Worm (Caenorhabditis elegans): ENCODE data around the gene Y43F8B.29.

The Y43F8B.29 gene

DNA sequence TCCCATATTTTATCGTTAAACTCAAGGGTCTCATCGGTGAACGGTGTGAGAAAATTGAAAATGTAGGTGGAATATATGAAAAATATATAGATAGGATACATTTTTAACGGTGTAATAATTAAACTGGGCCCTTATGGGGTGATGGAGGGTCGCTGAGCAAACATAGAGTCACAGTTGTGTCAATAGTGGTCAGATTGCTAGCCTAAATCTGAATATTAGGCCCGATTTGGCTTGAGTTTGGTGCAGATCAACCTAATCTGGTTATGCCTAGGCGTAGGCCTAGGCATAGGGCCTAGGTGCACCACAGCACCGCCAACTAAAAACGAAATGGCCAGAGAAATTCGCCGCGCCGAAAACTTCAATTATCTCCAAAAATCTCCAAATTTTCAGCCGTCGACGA is 22.1 kb downstream of the Y43F8B.29 start, which contains the start of gene phy-4:
Gene phy-4, minus strand, starts transcription at position 101 of the 400 bp plus-strand sequence.
- no peak for TF ChIP-seq ztf-29 (GFP tag; IDR thresholded peaks at IDR 0.05)
- no peak for TF ChIP-seq med-1 (GFP tag; optimal IDR thresholded peaks at IDR 0.05; ENCODE audit: insufficient read depth)
- TF ChIP-seq cog-1 (tag; optimal IDR thresholded peaks at IDR 0.05): no peak
- no peak for TF ChIP-seq klf-2 (GFP tag; conservative IDR thresholded peaks at IDR 0.05)
- no peak for TF ChIP-seq tab-1 (GFP tag; IDR thresholded peaks at IDR 0.05)
- TF ChIP-seq flt-1 (GFP tag; IDR thresholded peaks at IDR 0.05): no peak
- no peak for TF ChIP-seq ref-1 (GFP tag; conservative IDR thresholded peaks at IDR 0.05)
- TF ChIP-seq ztf-23 (GFP tag; IDR thresholded peaks at IDR 0.05): no peak
- TF ChIP-seq T22C8.4 (GFP tag; IDR thresholded peaks at IDR 0.05): no peak

DNA sequence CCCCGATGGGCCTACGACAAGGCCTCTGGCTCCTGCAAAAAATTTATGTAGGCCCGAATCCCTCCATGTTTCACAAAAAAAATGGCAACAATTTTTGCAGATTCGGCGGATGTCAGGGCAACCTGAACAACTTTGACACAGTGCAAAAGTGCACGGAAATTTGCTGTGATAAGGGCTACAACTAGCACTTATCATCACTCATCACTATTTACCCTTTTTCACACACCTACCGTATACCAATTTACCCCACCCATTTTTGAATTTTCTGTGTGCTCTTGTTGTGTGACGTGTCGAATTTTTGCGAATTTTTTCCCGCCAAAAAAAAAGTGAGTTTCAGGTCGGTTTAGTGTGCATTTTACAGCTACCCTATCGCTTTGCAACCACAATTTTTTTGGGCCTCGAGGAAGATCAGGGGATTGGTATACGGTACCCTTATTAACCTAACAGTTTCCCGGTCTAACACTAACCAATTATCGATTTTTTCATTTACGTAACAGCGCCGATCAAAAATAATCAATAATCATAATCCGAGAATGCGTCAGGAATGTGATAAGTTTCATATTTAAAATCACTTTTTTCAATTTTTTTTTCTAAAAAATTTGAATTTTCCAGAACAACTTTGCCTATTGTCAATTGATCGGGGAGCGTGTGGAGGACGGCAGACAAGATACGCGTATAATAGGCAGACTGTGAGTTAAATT is 27.2 kb downstream of the Y43F8B.29 start:
- TF ChIP-seq tab-1 (GFP tag; IDR thresholded peaks at IDR 0.05): no peak
- no peak for TF ChIP-seq ztf-29 (GFP tag; IDR thresholded peaks at IDR 0.05)
- TF ChIP-seq klf-2 (GFP tag; conservative IDR thresholded peaks at IDR 0.05): no peak
- no peak for TF ChIP-seq flt-1 (GFP tag; IDR thresholded peaks at IDR 0.05)
- TF ChIP-seq T22C8.4 (GFP tag; IDR thresholded peaks at IDR 0.05): peak; percentile 68
- no peak for TF ChIP-seq ztf-23 (GFP tag; IDR thresholded peaks at IDR 0.05)

DNA sequence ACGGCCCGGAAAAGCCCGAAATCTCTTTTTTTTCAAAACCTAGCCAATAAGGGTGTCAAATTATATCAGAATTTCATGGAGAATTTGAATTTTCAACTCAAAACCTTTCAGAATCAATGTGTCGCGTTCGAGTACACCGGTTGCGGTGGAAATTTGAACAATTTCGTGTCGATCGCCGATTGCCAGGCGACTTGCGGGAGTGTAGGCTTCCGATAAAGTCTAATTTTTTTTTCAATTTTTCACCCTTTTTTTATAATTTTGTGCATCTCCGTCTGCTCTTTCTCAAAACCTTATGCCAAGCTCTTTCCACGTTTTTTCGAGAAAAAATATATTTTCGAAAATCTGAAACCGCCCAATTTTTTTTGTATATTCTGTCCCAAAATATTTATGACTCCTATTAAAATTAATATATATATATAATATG is 28.1 kb downstream of the Y43F8B.29 start:
- no peak for TF ChIP-seq klf-2 (GFP tag; conservative IDR thresholded peaks at IDR 0.05)
- TF ChIP-seq T22C8.4 (GFP tag; IDR thresholded peaks at IDR 0.05): no peak
- no peak for TF ChIP-seq cog-1 (tag; optimal IDR thresholded peaks at IDR 0.05)
- TF ChIP-seq flt-1 (GFP tag; IDR thresholded peaks at IDR 0.05): 0 out of 2 replicates have a peak, but pooled peaks have one; percentile 20

DNA sequence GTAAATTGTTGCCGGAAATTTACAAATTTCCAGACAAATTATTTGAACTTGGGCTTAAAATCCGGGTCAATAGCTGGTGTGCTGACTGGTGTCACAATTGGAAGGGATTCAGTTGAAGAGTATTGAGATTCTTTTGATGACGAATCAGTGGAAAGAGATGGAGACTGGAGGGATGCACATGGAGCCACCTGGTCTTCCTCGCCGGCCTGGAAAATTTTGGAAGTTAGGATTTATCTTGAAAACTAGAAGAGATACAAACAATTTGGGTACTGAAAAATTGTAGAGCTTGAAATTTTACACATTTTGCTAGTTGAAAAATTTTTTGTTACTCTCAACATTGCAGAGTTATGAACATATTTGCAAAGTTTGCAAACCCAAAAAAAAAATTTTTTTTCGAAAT is 28.7 kb downstream of the Y43F8B.29 start:
- TF ChIP-seq ref-1 (GFP tag; conservative IDR thresholded peaks at IDR 0.05) (no peak), cog-1 (tag; optimal IDR thresholded peaks at IDR 0.05) (no peak), med-1 (GFP tag; optimal IDR thresholded peaks at IDR 0.05; ENCODE audit: insufficient read depth) (no peak), T22C8.4 (GFP tag; IDR thresholded peaks at IDR 0.05) (no peak), klf-2 (GFP tag; conservative IDR thresholded peaks at IDR 0.05) (no peak), ztf-23 (GFP tag; IDR thresholded peaks at IDR 0.05) (no peak), ztf-29 (GFP tag; IDR thresholded peaks at IDR 0.05) (no peak), flt-1 (GFP tag; IDR thresholded peaks at IDR 0.05) (no peak), tab-1 (GFP tag; IDR thresholded peaks at IDR 0.05) (no peak)

DNA sequence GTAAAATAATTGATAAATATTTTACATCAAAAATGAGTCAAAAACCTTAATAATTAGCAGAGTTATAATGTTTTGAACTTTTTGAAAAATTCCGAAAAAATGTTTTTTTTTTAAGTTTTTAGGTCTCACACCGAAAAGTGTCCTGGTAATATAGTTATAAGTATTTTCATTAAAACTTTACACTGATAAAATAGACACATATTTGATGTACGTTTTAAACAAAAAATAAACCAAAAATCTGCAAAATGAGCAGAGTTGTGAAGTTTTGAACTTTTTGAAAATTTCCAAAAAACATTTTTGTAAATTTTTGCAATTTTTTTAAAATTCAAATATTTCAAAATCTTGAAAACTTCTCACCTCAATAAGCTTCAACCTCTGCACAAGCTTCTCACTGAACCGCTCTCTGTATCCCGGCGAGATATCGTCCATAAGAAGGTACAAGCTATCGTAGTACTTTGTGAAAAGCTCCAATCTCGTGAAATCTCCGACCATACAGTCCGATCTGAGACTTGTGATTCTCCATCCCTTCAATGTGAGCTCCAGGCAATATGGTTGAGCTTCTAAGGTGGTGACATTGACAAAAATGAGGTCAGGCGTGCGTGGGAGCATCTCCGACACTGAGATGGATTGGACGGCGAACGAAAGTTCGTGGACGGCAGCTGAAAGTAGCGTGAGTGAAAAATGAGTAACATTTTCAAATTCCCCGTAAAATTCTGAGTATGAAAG is 29.4 kb downstream of the Y43F8B.29 start:
- TF ChIP-seq tab-1 (GFP tag; IDR thresholded peaks at IDR 0.05): no peak
- no peak for TF ChIP-seq T22C8.4 (GFP tag; IDR thresholded peaks at IDR 0.05)
- TF ChIP-seq med-1 (GFP tag; optimal IDR thresholded peaks at IDR 0.05; ENCODE audit: insufficient read depth): no peak
- no peak for TF ChIP-seq flt-1 (GFP tag; IDR thresholded peaks at IDR 0.05)
- TF ChIP-seq cog-1 (tag; optimal IDR thresholded peaks at IDR 0.05): no peak
- TF ChIP-seq ref-1 (GFP tag; conservative IDR thresholded peaks at IDR 0.05): no peak
- TF ChIP-seq klf-2 (GFP tag; conservative IDR thresholded peaks at IDR 0.05): no peak
- no peak for TF ChIP-seq ztf-29 (GFP tag; IDR thresholded peaks at IDR 0.05)
- TF ChIP-seq ztf-23 (GFP tag; IDR thresholded peaks at IDR 0.05): no peak

DNA sequence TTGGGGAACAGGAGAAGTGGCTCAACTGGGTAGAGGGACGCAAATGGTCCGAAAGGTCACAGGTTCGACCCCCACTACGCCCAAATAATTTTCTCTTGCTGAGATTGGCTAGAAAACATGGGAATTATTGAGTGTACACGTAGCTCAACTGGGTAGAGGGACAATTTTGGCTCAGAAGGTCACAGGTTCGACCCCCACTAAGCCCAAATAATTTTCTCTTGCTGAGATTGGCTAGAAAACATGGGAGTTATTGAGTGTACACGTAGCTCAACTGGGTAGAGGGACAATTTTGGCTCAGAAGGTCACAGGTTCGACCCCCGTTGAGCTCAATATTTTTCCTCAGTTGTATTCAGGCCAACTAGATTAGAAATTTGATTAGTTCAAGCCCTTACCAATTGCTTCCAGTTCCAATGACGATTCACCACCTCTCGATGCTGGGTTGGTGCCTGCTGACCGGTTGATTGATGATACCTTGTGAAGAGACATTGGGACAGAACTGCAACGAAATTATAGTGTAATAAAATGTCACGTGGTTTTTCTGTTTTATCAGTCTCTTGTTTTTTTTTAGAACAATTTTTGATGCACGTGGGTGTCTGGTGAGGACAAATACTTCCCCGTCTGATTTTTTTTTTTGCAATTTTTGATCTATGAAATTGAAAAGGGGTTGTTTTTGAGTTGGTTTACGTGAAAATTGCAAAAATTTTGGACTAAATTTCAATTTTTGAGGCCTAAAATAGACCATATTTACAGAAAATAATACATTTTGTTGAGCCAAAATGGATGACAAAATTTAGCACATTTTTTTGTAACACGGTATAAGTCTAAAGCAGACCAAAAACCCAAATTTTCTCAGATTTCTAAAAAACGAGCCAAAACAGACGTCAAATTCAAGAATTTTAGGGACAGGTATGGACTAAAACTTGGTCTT is 30.2 kb downstream of the Y43F8B.29 start:
- TF ChIP-seq tab-1 (GFP tag; IDR thresholded peaks at IDR 0.05) (0 out of 2 replicates have a peak, but pooled peaks have one; percentile 50), cog-1 (tag; optimal IDR thresholded peaks at IDR 0.05) (no peak)

DNA sequence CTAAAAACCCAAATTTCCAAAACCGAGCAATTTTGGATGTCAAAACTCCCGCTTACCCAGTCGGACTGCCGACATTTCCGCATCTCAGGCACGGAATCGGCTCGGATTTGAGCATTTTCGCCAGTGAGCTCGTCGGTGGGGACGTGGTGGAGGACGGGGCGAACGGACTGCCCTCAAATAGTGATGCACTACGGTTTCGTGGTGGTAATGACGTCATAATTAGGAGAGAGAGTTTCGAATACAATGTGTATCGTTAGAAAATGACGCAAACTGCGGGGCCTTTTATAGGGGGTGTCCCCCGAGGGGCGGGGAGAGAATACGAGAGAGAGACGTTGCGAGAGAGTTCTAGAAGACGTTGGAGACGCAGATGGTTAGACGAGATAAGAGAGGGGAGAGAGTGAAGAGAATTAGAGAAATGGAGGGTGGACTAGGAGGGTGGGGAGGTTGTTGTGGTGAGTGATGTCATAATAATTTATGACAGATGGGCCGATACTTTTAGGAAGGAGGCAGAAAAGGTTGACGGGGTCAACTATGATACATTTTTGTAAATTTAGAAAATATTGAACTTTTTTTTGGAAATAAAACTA is 31.2 kb downstream of the Y43F8B.29 start:
- peak; percentile 91 for TF ChIP-seq cog-1 (tag; optimal IDR thresholded peaks at IDR 0.05)
- no peak for TF ChIP-seq klf-2 (GFP tag; conservative IDR thresholded peaks at IDR 0.05)
- peak; percentile 63; the same call in 1 of the 2 replicates for TF ChIP-seq ztf-23 (GFP tag; IDR thresholded peaks at IDR 0.05)
- peak; percentile 25; the same call in 1 of the 2 replicates for TF ChIP-seq T22C8.4 (GFP tag; IDR thresholded peaks at IDR 0.05)
- TF ChIP-seq ref-1 (GFP tag; conservative IDR thresholded peaks at IDR 0.05): 0 out of 2 replicates have a peak, but pooled peaks have one; percentile 47
- peak; percentile 85 for TF ChIP-seq flt-1 (GFP tag; IDR thresholded peaks at IDR 0.05)
- TF ChIP-seq med-1 (GFP tag; optimal IDR thresholded peaks at IDR 0.05; ENCODE audit: insufficient read depth): no peak
- 0 out of 2 replicates have a peak, but pooled peaks have one; percentile 68 for TF ChIP-seq tab-1 (GFP tag; IDR thresholded peaks at IDR 0.05)
- TF ChIP-seq ztf-29 (GFP tag; IDR thresholded peaks at IDR 0.05): no peak

DNA sequence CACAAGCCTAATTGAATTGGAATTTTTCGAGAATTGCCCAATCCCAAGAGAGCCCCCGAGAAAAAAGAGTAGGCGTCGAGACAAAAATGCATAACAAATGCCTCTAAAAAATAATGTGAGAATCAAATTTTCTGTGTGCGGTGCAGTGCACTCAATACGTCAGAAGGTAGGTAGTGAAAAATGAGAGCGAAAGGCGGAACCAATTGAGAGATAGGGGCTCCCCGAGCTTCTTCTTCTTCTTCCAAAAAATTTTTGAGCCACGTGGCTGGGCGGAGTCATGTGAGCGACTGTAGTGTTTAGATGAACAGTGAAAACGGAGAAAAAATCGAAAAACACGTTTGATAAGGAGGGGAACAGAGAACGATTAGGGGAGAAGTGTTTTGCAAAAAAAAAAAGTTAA is 33.2 kb downstream of the Y43F8B.29 start:
- no peak for TF ChIP-seq ztf-29 (GFP tag; IDR thresholded peaks at IDR 0.05)
- TF ChIP-seq med-1 (GFP tag; optimal IDR thresholded peaks at IDR 0.05; ENCODE audit: insufficient read depth): no peak
- TF ChIP-seq ref-1 (GFP tag; conservative IDR thresholded peaks at IDR 0.05): no peak
- TF ChIP-seq klf-2 (GFP tag; conservative IDR thresholded peaks at IDR 0.05): no peak
- no peak for TF ChIP-seq flt-1 (GFP tag; IDR thresholded peaks at IDR 0.05)

DNA sequence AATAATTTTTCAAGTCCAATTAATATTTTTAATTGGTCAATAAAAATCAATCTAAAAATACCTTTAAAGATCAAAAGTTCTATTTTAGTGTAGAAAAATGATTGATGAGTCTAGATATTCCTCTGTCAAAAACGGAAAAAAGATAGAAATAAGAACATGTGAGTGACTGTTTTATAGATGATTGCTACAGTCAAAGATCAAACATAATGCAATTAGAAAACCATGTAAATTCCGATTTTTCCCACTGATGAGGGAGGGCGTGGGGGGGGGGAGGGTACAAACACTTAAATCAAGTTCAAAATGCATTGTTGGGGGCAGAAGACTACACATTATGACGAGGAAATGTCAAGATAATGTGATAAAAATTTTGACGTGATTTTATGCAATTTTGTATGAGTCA is 34.8 kb downstream of the Y43F8B.29 start:
- no peak for TF ChIP-seq tab-1 (GFP tag; IDR thresholded peaks at IDR 0.05)
- no peak for TF ChIP-seq cog-1 (tag; optimal IDR thresholded peaks at IDR 0.05)
- no peak for TF ChIP-seq flt-1 (GFP tag; IDR thresholded peaks at IDR 0.05)
- no peak for TF ChIP-seq med-1 (GFP tag; optimal IDR thresholded peaks at IDR 0.05; ENCODE audit: insufficient read depth)
- no peak for TF ChIP-seq T22C8.4 (GFP tag; IDR thresholded peaks at IDR 0.05)
- no peak for TF ChIP-seq ztf-29 (GFP tag; IDR thresholded peaks at IDR 0.05)
- TF ChIP-seq klf-2 (GFP tag; conservative IDR thresholded peaks at IDR 0.05): no peak
- TF ChIP-seq ref-1 (GFP tag; conservative IDR thresholded peaks at IDR 0.05): no peak
